Fruit fly (Drosophila melanogaster) Kc167 (cell line): ENCODE measurements around the gene Cngl.

Experiments
- Myc ChIP-seq: fragments of >200 bp; optimal IDR thresholded peaks from 2 replicates; lab custom pipeline; 2017; ENCODE audit warnings: missing external identifiers
- Sin3A ChIP-seq: fragments of >200 bp; optimal IDR thresholded peaks from 2 replicates; lab custom pipeline; 2018; ENCODE audit warnings: missing external identifiers
- h ChIP-seq: fragments of >200 bp; optimal IDR thresholded peaks from 3 replicates; lab custom pipeline; 2018; ENCODE audit warnings: missing external identifiers
- insv ChIP-seq: fragments of >200 bp; optimal IDR thresholded peaks from 3 replicates; lab custom pipeline; 2018; ENCODE audit warnings: missing external identifiers
- psq ChIP-seq: fragments of >200 bp; optimal IDR thresholded peaks from 2 replicates; lab custom pipeline; 2017; ENCODE audit warnings: missing external identifiers
- ttk ChIP-seq: sonication (Bioruptor generic); optimal IDR thresholded peaks from 2 replicates; lab custom pipeline; 2017; ENCODE audit warnings: missing external identifiers

dm6 chrX:15482236-15482660 is 41.2 kb upstream of the Cngl start, which contains the start of gene CG6340:
- no peak for TF ChIP-seq Myc (lab: Kevin White, UChicago)
- no peak for TF ChIP-seq Sin3A
- TF ChIP-seq ttk (lab: Kevin White, UChicago) = no peak
- no peak for TF ChIP-seq psq
- TF ChIP-seq insv (lab: Kevin White, UChicago) = no peak
- no peak for TF ChIP-seq h
